Fruit fly (Drosophila melanogaster) whole organism, pupa: Measurements from ENCODE around the gene Cchl.

ENCODE experiments used
- CG10348 ChIP-seq: fragments of 200-800 bp; sonication (Bioruptor generic); IDR thresholded peaks from 2 replicates; pipeline ENCODE4 v1.3.6; 2022; ENCODE audit warnings: missing biosample characterization, missing genetic modification characterization
- CG12605 ChIP-seq: fragments of 200-800 bp; sonication (Bioruptor generic); IDR thresholded peaks from 2 replicates; pipeline ENCODE4 v1.3.6; 2022; ENCODE audit warnings: missing biosample characterization, missing genetic modification characterization
- CG13204 ChIP-seq: fragments of 200-800 bp; sonication (Bioruptor generic); optimal IDR thresholded peaks from 2 replicates; lab custom pipeline; 2018; ENCODE audit warnings: missing biosample characterization, mild to moderate bottlenecking, missing genetic modification characterization, moderate library complexity
- CG17806 ChIP-seq: fragments of 200-800 bp; sonication (Bioruptor generic); optimal IDR thresholded peaks from 2 replicates; lab custom pipeline; 2018; ENCODE audit warnings: missing biosample characterization, mild to moderate bottlenecking, missing genetic modification characterization, moderate library complexity
- CG34367 ChIP-seq: fragments of 200-800 bp; sonication (Bioruptor generic); optimal IDR thresholded peaks from 2 replicates; lab custom pipeline; 2018; ENCODE audit warnings: missing biosample characterization, mild to moderate bottlenecking, missing genetic modification characterization
- CG4496 ChIP-seq: fragments of 200-800 bp; sonication (Bioruptor generic); IDR thresholded peaks from 3 replicates; pipeline ENCODE4 v1.3.6; 2022; ENCODE audit warnings: missing biosample characterization, missing genetic modification characterization
- D1 ChIP-seq: fragments of 200-800 bp; sonication (Bioruptor generic); optimal IDR thresholded peaks from 2 replicates; lab custom pipeline; 2018; ENCODE audit warnings: missing biosample characterization, mild to moderate bottlenecking, missing genetic modification characterization, moderate library complexity
- EcR ChIP-seq: fragments of 200-800 bp; sonication (Bioruptor generic); optimal IDR thresholded peaks from 3 replicates; lab custom pipeline; 2019; ENCODE audit warnings: missing biosample characterization, missing genetic modification characterization, mild to moderate bottlenecking, moderate library complexity, missing genetic modification reagents
- Pif1A ChIP-seq: fragments of 200-800 bp; sonication (Bioruptor generic); optimal IDR thresholded peaks from 3 replicates; lab custom pipeline; 2016; ENCODE audit warnings: missing biosample characterization, missing genetic modification characterization
- Snoo ChIP-seq: fragments of 200-800 bp; sonication (Bioruptor generic); optimal IDR thresholded peaks from 3 replicates; lab custom pipeline; 2017; ENCODE audit warnings: missing biosample characterization, mild to moderate bottlenecking, missing genetic modification characterization, inconsistent platforms
- rn ChIP-seq: fragments of 200-800 bp; sonication (Bioruptor generic); IDR thresholded peaks from 2 replicates; pipeline ENCODE4 v1.3.6; 2022; ENCODE audit warnings: missing biosample characterization, missing genetic modification characterization

DNA sequence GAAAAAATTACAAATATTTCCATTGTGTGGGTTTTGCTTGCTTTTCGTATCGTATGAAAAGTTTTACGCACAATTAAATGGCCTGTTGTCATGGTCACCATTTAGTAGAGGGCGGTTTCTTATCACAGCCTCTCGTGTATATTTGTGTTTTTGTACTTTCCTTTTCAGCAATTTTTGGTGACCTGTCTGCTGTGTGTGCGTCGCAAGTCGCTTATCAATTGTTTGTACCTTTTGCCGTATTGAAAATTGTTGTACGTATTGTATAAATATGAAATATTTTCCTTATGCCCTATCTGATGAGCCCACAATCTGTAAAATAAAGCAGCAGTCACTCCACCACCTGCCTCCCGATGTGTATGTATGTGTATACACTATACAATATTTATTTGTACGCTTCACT, 39.2 kb upstream of the Cchl start:
- TF ChIP-seq CG17806 (tag; lab: Kevin White, UChicago) = no peak
- TF ChIP-seq Snoo (tag; lab: Kevin White, UChicago) = no peak
- no peak for TF ChIP-seq CG34367 (tag; lab: Kevin White, UChicago)
- no peak for TF ChIP-seq D1 (tag; lab: Kevin White, UChicago)
- TF ChIP-seq rn = no peak
- TF ChIP-seq CG10348 (GFP tag; lab: Robert Waterston, UW) = no peak
- no peak for TF ChIP-seq CG4496
- TF ChIP-seq CG13204 (GFP tag; lab: Kevin White, UChicago) = no peak
- no peak for TF ChIP-seq Pif1A
- no peak for TF ChIP-seq EcR
- no peak for TF ChIP-seq CG12605 (GFP tag; lab: Robert Waterston, UW)
